Fruit fly (Drosophila melanogaster): Measurements from ENCODE around the gene CG15478.

dm6 chrX:7698000-7698896, 19.5 kb downstream of the CG15478 start:
- TF ChIP-seq CG8478 (optimal IDR thresholded peaks at IDR 0.05): no peak
- no peak for TF ChIP-seq usp (GFP tag; optimal IDR thresholded peaks at IDR 0.05)
- no peak for TF ChIP-seq EcR (GFP tag; optimal IDR thresholded peaks at IDR 0.05)
- TF ChIP-seq psq (optimal IDR thresholded peaks at IDR 0.05): no peak
- no peak for TF ChIP-seq pan (optimal IDR thresholded peaks at IDR 0.05)

All from whole organism.